Worm (Caenorhabditis elegans): ENCODE data around the gene C34D10.5.

DNA sequence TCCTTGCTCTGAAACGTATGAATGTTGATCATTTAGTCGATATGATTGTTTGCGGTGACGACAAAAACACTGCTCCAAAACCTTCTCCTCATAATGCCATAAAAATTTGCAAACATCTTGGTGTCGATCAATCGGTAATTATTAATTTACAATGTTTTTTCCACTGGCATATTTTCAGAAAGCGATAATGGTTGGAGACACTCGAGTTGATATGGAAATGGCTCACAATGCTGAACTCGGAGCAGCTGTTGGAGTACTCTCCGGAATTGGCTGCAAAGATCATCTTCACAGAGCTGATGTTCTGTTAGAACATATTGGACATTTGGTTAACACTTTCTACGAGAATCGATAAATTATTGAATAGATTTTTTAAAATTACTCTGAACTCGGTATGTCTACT is 29.4 kb upstream of the C34D10.5 start:
- TF ChIP-seq him-1 (tag; optimal IDR thresholded peaks at IDR 0.05) (no peak), dao-5 (tag; optimal IDR thresholded peaks at IDR 0.05) (no peak), W03F9.2 (tag; optimal IDR thresholded peaks at IDR 0.05) (no peak)

Measured in whole organism, L4/young adult.